Worm (Caenorhabditis elegans): ENCODE data around the gene ZC15.5.

DNA sequence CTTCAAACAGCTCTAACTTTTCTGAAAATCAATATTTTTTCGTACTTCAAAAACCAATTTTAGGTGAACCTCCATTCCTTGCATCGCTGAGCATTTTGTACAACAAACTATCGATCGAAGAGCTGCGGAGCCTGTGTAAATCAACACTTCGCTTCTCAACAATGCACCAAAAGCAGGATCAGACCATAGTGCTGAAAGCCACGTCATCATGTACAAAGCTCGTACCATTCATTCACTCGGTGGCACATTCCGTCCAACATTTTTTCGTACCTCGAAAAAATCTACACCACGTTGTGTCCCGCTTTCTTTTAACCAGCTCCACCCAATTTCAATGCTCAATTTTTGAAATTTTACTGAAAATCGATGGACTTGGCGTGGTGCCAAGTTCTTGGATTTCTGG lies 12.8 kb downstream of the ZC15.5 start, which contains the start of gene ZC15.10:
- no peak for TF ChIP-seq daf-16 (GFP tag; optimal IDR thresholded peaks at IDR 0.05)
- TF ChIP-seq daf-16 (tag; optimal IDR thresholded peaks at IDR 0.05), result no peak
- TF ChIP-seq nhr-76 (tag; optimal IDR thresholded peaks at IDR 0.05), result no peak
- TF ChIP-seq aly-2 (tag; optimal IDR thresholded peaks at IDR 0.05), result no peak
- no peak for TF ChIP-seq ztf-7 (tag; optimal IDR thresholded peaks at IDR 0.05)
- TF ChIP-seq skn-1 (tag; optimal IDR thresholded peaks at IDR 0.05), result no peak
- no peak for TF ChIP-seq lin-39 (tag; optimal IDR thresholded peaks at IDR 0.05)
- TF ChIP-seq ceh-82 (tag; optimal IDR thresholded peaks at IDR 0.05), result no peak
- TF ChIP-seq ama-1 (optimal IDR thresholded peaks at IDR 0.05), result no peak
- no peak for TF ChIP-seq snpc-4 (tag; optimal IDR thresholded peaks at IDR 0.05)
- TF ChIP-seq nhr-111 (GFP tag; optimal IDR thresholded peaks at IDR 0.05), result no peak
- no peak for TF ChIP-seq jun-1 (tag; optimal IDR thresholded peaks at IDR 0.05)
- TF ChIP-seq nhr-11 (tag; optimal IDR thresholded peaks at IDR 0.05), result no peak

Measured in whole organism, L4 larva.